Fruit fly (Drosophila melanogaster) whole organism, embryonic: ENCODE data around the gene Cyp313a3.

Experiments
- Atf3 ChIP-seq: fragments of 200-800 bp; sonication (Bioruptor generic); optimal IDR thresholded peaks from 3 replicates; lab custom pipeline; 2016; ENCODE audit warnings: missing biosample characterization, missing genetic modification characterization
- BEAF-32 ChIP-seq: fragments of 200-800 bp; sonication (Bioruptor generic); optimal IDR thresholded peaks from 3 replicates; lab custom pipeline; 2017; ENCODE audit warnings: missing biosample characterization, missing genetic modification characterization, mild to moderate bottlenecking, moderate library complexity, missing genetic modification reagents
- Bdp1 ChIP-seq: fragments of 200-800 bp; sonication (Bioruptor generic); optimal IDR thresholded peaks from 3 replicates; lab custom pipeline; 2016; ENCODE audit warnings: missing biosample characterization, missing genetic modification characterization
- Bgb ChIP-seq: fragments of 200-800 bp; sonication (Bioruptor generic); IDR thresholded peaks from 2 replicates; pipeline ENCODE4 v1.3.6; 2022; ENCODE audit warnings: missing biosample characterization, missing genetic modification characterization; ENCODE audit not compliant: partially characterized antibody
- CG11398 ChIP-seq: fragments of 200-800 bp; sonication (Bioruptor generic); optimal IDR thresholded peaks from 2 replicates; lab custom pipeline; 2016; ENCODE audit warnings: missing biosample characterization, missing genetic modification characterization
- CG12219 ChIP-seq: fragments of 200-800 bp; sonication (Bioruptor generic); optimal IDR thresholded peaks from 3 replicates; lab custom pipeline; 2018; ENCODE audit warnings: missing biosample characterization, mild to moderate bottlenecking, missing genetic modification characterization
- CG13287 ChIP-seq: fragments of 200-800 bp; sonication (Bioruptor generic); IDR thresholded peaks from 2 replicates; pipeline ENCODE4 v1.3.6; 2022; ENCODE audit warnings: missing biosample characterization, missing genetic modification characterization; ENCODE audit not compliant: partially characterized antibody
- CG13775 ChIP-seq: fragments of 200-800 bp; sonication (Bioruptor generic); optimal IDR thresholded peaks from 3 replicates; lab custom pipeline; 2017; ENCODE audit warnings: missing biosample characterization, mild to moderate bottlenecking, missing genetic modification characterization
- CG14710 ChIP-seq: fragments of 200-800 bp; sonication (Bioruptor generic); optimal IDR thresholded peaks from 3 replicates; lab custom pipeline; 2019; ENCODE audit warnings: missing biosample characterization, mild to moderate bottlenecking, missing genetic modification characterization, moderate library complexity
- CG16815 ChIP-seq: fragments of 200-800 bp; sonication (Bioruptor generic); optimal IDR thresholded peaks from 3 replicates; lab custom pipeline; 2017; ENCODE audit warnings: missing biosample characterization, mild to moderate bottlenecking, missing genetic modification characterization
- CG18619 ChIP-seq: fragments of 200-800 bp; sonication (Bioruptor generic); optimal IDR thresholded peaks from 3 replicates; lab custom pipeline; 2017; ENCODE audit warnings: missing biosample characterization, mild to moderate bottlenecking, missing genetic modification characterization
- CG2116 ChIP-seq: fragments of 200-800 bp; sonication (Bioruptor generic); optimal IDR thresholded peaks from 3 replicates; lab custom pipeline; 2018; ENCODE audit warnings: missing biosample characterization, mild to moderate bottlenecking, missing genetic modification characterization
- CG2120 ChIP-seq: fragments of 200-800 bp; sonication (Bioruptor generic); optimal IDR thresholded peaks from 3 replicates; lab custom pipeline; 2016; ENCODE audit warnings: missing biosample characterization, missing genetic modification characterization
- CG2199 ChIP-seq: fragments of 200-800 bp; sonication (Bioruptor generic); IDR thresholded peaks from 3 replicates; pipeline ENCODE4 v1.3.6; 2022; ENCODE audit warnings: missing biosample characterization, missing genetic modification characterization
- CG2678 ChIP-seq: fragments of 200-800 bp; sonication (Bioruptor generic); optimal IDR thresholded peaks from 3 replicates; lab custom pipeline; 2019; ENCODE audit warnings: missing biosample characterization, mild to moderate bottlenecking, missing genetic modification characterization, moderate library complexity
- CG4617 ChIP-seq: fragments of 200-800 bp; sonication (Bioruptor generic); optimal IDR thresholded peaks from 3 replicates; lab custom pipeline; 2016; ENCODE audit warnings: missing biosample characterization, missing genetic modification characterization, borderline replicate concordance
- CG4707 ChIP-seq: fragments of 200-800 bp; sonication (Bioruptor generic); optimal IDR thresholded peaks from 2 replicates; lab custom pipeline; 2018; ENCODE audit warnings: missing biosample characterization, mild to moderate bottlenecking, missing genetic modification characterization, moderate library complexity
- CG6813 ChIP-seq: fragments of 200-800 bp; sonication (Bioruptor generic); optimal IDR thresholded peaks from 2 replicates; lab custom pipeline; 2017; ENCODE audit warnings: missing biosample characterization, missing genetic modification characterization, mild to moderate bottlenecking, moderate library complexity, missing genetic modification reagents
- CG7786 ChIP-seq: fragments of 200-800 bp; sonication (Bioruptor generic); optimal IDR thresholded peaks from 2 replicates; lab custom pipeline; 2016; ENCODE audit warnings: missing biosample characterization, missing genetic modification characterization
- CG9215 ChIP-seq: fragments of 200-800 bp; sonication (Bioruptor generic); IDR thresholded peaks from 2 replicates; pipeline ENCODE4 v1.3.6; 2022; ENCODE audit warnings: missing biosample characterization, missing genetic modification characterization
- Dbx ChIP-seq: fragments of 200-800 bp; sonication (Bioruptor generic); IDR thresholded peaks from 3 replicates; pipeline ENCODE4 v1.3.6; 2022; ENCODE audit warnings: missing biosample characterization, missing genetic modification characterization
- Dip2 ChIP-seq: fragments of 200-800 bp; sonication (Bioruptor generic); IDR thresholded peaks from 2 replicates; pipeline ENCODE4 v1.3.6; 2022; ENCODE audit warnings: missing biosample characterization, missing genetic modification characterization
- Gug ChIP-seq: fragments of 200-800 bp; sonication (Bioruptor generic); IDR thresholded peaks from 4 replicates; pipeline ENCODE4 v1.3.6; 2022; ENCODE audit warnings: missing biosample characterization, missing genetic modification characterization
- H15 ChIP-seq: fragments of 200-800 bp; sonication (Bioruptor generic); IDR thresholded peaks from 3 replicates; pipeline ENCODE4 v1.3.6; 2022; ENCODE audit warnings: missing biosample characterization, missing genetic modification characterization
- HHEX ChIP-seq: fragments of 200-800 bp; sonication (Bioruptor generic); optimal IDR thresholded peaks from 3 replicates; lab custom pipeline; 2017; ENCODE audit warnings: missing biosample characterization, mild to moderate bottlenecking, missing genetic modification characterization, missing genetic modification reagents
- Hsf ChIP-seq: fragments of 200-800 bp; sonication (Bioruptor generic); optimal IDR thresholded peaks from 3 replicates; lab custom pipeline; 2016; ENCODE audit warnings: missing biosample characterization, missing genetic modification characterization
- Kr ChIP-seq: fragments of 200-800 bp; sonication (Bioruptor generic); optimal IDR thresholded peaks from 2 replicates; lab custom pipeline; 2017; ENCODE audit warnings: missing biosample characterization, mild to moderate bottlenecking, missing genetic modification characterization
- Opbp ChIP-seq: fragments of 200-800 bp; sonication (Bioruptor generic); IDR thresholded peaks from 3 replicates; pipeline ENCODE4 v1.3.6; 2022; ENCODE audit warnings: missing biosample characterization, missing genetic modification characterization; ENCODE audit not compliant: partially characterized antibody
- cad ChIP-seq: fragments of >200 bp; optimal IDR thresholded peaks from 2 replicates; lab custom pipeline; 2017; ENCODE audit warnings: missing biosample characterization, missing genetic modification characterization
- crp ChIP-seq, 2 experiments: fragments of 200-800 bp; sonication (Bioruptor generic); optimal IDR thresholded peaks; 2 replicates in 1 of 2; 3 replicates in 1 of 2; lab custom pipeline; 2017; ENCODE audit warnings: missing biosample characterization in 2 of 2, missing genetic modification characterization in 2 of 2, mild to moderate bottlenecking in 1 of 2, moderate library complexity in 1 of 2
- cwo ChIP-seq: fragments of 200-800 bp; sonication (Bioruptor generic); optimal IDR thresholded peaks from 3 replicates; lab custom pipeline; 2017; ENCODE audit warnings: missing biosample characterization, missing genetic modification characterization, mild to moderate bottlenecking, moderate library complexity, missing genetic modification reagents
- dysf ChIP-seq: fragments of 200-800 bp; sonication (Bioruptor generic); IDR thresholded peaks from 3 replicates; pipeline ENCODE4 v1.3.6; 2022; ENCODE audit warnings: missing biosample characterization, missing genetic modification characterization
- ewg ChIP-seq: fragments of 200-800 bp; sonication (Bioruptor generic); optimal IDR thresholded peaks from 3 replicates; lab custom pipeline; 2017; ENCODE audit warnings: mild to moderate bottlenecking, missing biosample characterization, missing genetic modification reagents, missing genetic modification characterization
- gem ChIP-seq: fragments of 200-800 bp; sonication (Bioruptor generic); optimal IDR thresholded peaks from 2 replicates; lab custom pipeline; 2019; ENCODE audit warnings: missing biosample characterization, mild to moderate bottlenecking, missing genetic modification characterization, moderate library complexity
- ham ChIP-seq: fragments of 200-800 bp; sonication (Bioruptor generic); IDR thresholded peaks from 2 replicates; pipeline ENCODE4 v1.3.6; 2022; ENCODE audit warnings: missing biosample characterization, missing genetic modification characterization
- her ChIP-seq: fragments of 200-800 bp; sonication (Bioruptor generic); optimal IDR thresholded peaks from 2 replicates; lab custom pipeline; 2016; ENCODE audit warnings: missing biosample characterization, missing genetic modification characterization
- hkb ChIP-seq, 2 experiments: fragments of 200-800 bp in 1 of 2; fragments of >200 bp in 1 of 2; sonication (Bioruptor generic) in 1 of 2; IDR thresholded peaks in 1 of 2; optimal IDR thresholded peaks in 1 of 2; 2 replicates each; pipeline versions ENCODE4 v1.3.6 to Lab custom; 2017 to 2022; ENCODE audit warnings: missing biosample characterization in 1 of 2, missing genetic modification characterization in 1 of 2
- kah ChIP-seq: fragments of 200-800 bp; sonication (Bioruptor generic); optimal IDR thresholded peaks from 2 replicates; lab custom pipeline; 2018; ENCODE audit warnings: missing biosample characterization, mild to moderate bottlenecking, missing genetic modification characterization
- lab ChIP-seq: fragments of 200-800 bp; sonication (Bioruptor generic); optimal IDR thresholded peaks from 3 replicates; lab custom pipeline; 2017; ENCODE audit warnings: missing biosample characterization, missing genetic modification characterization, mild to moderate bottlenecking, moderate library complexity, missing genetic modification reagents
- pb ChIP-seq: fragments of 200-800 bp; sonication (Bioruptor generic); optimal IDR thresholded peaks from 3 replicates; lab custom pipeline; 2016; ENCODE audit warnings: missing biosample characterization, missing genetic modification characterization
- pum ChIP-seq: fragments of 200-800 bp; sonication (Bioruptor generic); optimal IDR thresholded peaks from 2 replicates; lab custom pipeline; 2016; ENCODE audit warnings: missing biosample characterization, missing genetic modification characterization
- trem ChIP-seq: fragments of 200-800 bp; optimal IDR thresholded peaks from 3 replicates; lab custom pipeline; 2019; ENCODE audit warnings: missing biosample characterization, mild to moderate bottlenecking, missing genetic modification characterization, moderate library complexity

Gene Cyp313a3

dm6 chr3R:12232629-12233028 is 6.4 kb downstream of the Cyp313a3 start, which contains the start of gene Pglym87:
Gene Pglym87, minus strand, starts transcription at chr3R:12232729.
- TF ChIP-seq CG2116 (GFP tag; lab: Kevin White, UChicago) (no peak), CG2199 (GFP tag; lab: Robert Waterston, UW) (no peak), ewg (GFP tag; lab: Kevin White, UChicago) (no peak), Bdp1 (GFP tag; lab: Kevin White, UChicago) (no peak), Gug (GFP tag; lab: Robert Waterston, UW) (no peak), CG13775 (GFP tag; lab: Kevin White, UChicago) (no peak), H15 (GFP tag; lab: Robert Waterston, UW) (no peak), BEAF-32 (GFP tag; lab: Kevin White, UChicago) (no peak), crp (GFP tag; optimal IDR thresholded peaks at IDR 0.05; lab: Kevin White, UChicago) (no peak), pum (GFP tag; lab: Kevin White, UChicago) (no peak), CG4617 (no peak), trem (tag; lab: Kevin White, UChicago) (no peak), Bgb (GFP tag; lab: Robert Waterston, UW) (no peak), CG11398 (GFP tag; lab: Kevin White, UChicago) (no peak), hkb (optimal IDR thresholded peaks at IDR 0.05; lab: Kevin White, UChicago) (no peak), hkb (GFP tag; IDR thresholded peaks at IDR 0.05; lab: Robert Waterston, UW) (no peak), dysf (GFP tag; lab: Robert Waterston, UW) (no peak), CG7786 (GFP tag; lab: Kevin White, UChicago) (no peak), Kr (no peak)

dm6 chr3R:12229113-12229512 is 10.0 kb downstream of the Cyp313a3 start, which contains the start of gene CG3916:
Gene CG3916, plus strand, starts transcription at chr3R:12229413.
- TF ChIP-seq cwo (GFP tag; lab: Kevin White, UChicago) (no peak), Atf3 (GFP tag; lab: Kevin White, UChicago) (no peak), lab (no peak), CG18619 (GFP tag; lab: Kevin White, UChicago) (no peak), Dbx (no peak), CG9215 (GFP tag; lab: Robert Waterston, UW) (no peak), CG4707 (GFP tag; lab: Kevin White, UChicago) (no peak)
- TF ChIP-seq, all 482 proteins: peak for 0

dm6 chr3R:12226239-12226638 is 12.8 kb downstream of the Cyp313a3 start, which contains the start of gene CG12256:
Gene CG12256, minus strand, starts transcription at chr3R:12226339.
- no peak for TF ChIP-seq CG13287
- no peak for TF ChIP-seq CG12219 (GFP tag; lab: Kevin White, UChicago)
- no peak for TF ChIP-seq her (GFP tag; lab: Kevin White, UChicago)
- TF ChIP-seq Opbp (GFP tag; lab: Robert Waterston, UW) = no peak

- no peak for TF ChIP-seq ham (GFP tag; lab: Robert Waterston, UW)
- TF ChIP-seq gem = no peak
- TF ChIP-seq CG2678 (tag; lab: Kevin White, UChicago) = no peak
- no peak for TF ChIP-seq Bdp1 (GFP tag; lab: Kevin White, UChicago)
- no peak for TF ChIP-seq CG6813 (GFP tag; lab: Kevin White, UChicago)
- TF ChIP-seq pb (GFP tag; lab: Kevin White, UChicago) = no peak
- no peak for TF ChIP-seq HHEX (GFP tag; lab: Kevin White, UChicago)
- TF ChIP-seq Hsf (GFP tag; lab: Kevin White, UChicago) = no peak
- no peak for TF ChIP-seq cad (GFP tag; lab: Kevin White, UChicago)
- no peak for TF ChIP-seq CG14710 (tag; lab: Kevin White, UChicago)
- no peak for TF ChIP-seq CG16815 (GFP tag; lab: Kevin White, UChicago)
- no peak for TF ChIP-seq Dip2 (GFP tag; lab: Robert Waterston, UW)
- no peak for TF ChIP-seq kah (GFP tag; lab: Kevin White, UChicago)
- TF ChIP-seq CG2120 (GFP tag; lab: Kevin White, UChicago) = no peak
Measured at dm6 chr3R:12224919-12225318, 14.1 kb downstream of the Cyp313a3 start, which contains the start of gene CG17404. Gene CG17404, minus strand, starts transcription at chr3R:12225019.
